Worm (Caenorhabditis elegans) whole organism, early embryonic: ENCODE results near the gene gldi-8.

Source experiments
- B0310.2 ChIP-seq: sonication (generic microtip); optimal IDR thresholded peaks from 2 replicates; lab custom pipeline; 2016; ENCODE audit warnings: mild to moderate bottlenecking, missing genetic modification characterization, missing compliant biosample characterization
- F13C5.2 ChIP-seq: sonication (generic microtip); optimal IDR thresholded peaks from 2 replicates; lab custom pipeline; 2017; ENCODE audit warnings: mild to moderate bottlenecking, missing genetic modification characterization, inconsistent platforms, missing compliant biosample characterization
- aly-1 ChIP-seq: sonication (generic microtip); optimal IDR thresholded peaks from 2 replicates; lab custom pipeline; 2016; ENCODE audit warnings: missing genetic modification characterization, missing compliant biosample characterization
- ama-1 ChIP-seq: fragments of 150-350 bp; optimal IDR thresholded peaks from 2 replicates; lab custom pipeline; 2014
- ceh-13 ChIP-seq: fragments of 200-800 bp; sonication (Bioruptor generic); optimal IDR thresholded peaks from 2 replicates; lab custom pipeline; 2018; ENCODE audit warnings: mild to moderate bottlenecking, missing genetic modification characterization, missing compliant biosample characterization
- ceh-36 ChIP-seq: sonication (generic microtip); optimal IDR thresholded peaks from 2 replicates; lab custom pipeline; 2016; ENCODE audit warnings: missing genetic modification characterization, inconsistent platforms, missing compliant biosample characterization
- ets-7 ChIP-seq: sonication (generic microtip); optimal IDR thresholded peaks from 2 replicates; lab custom pipeline; 2016; ENCODE audit warnings: missing genotype, missing genetic modification characterization, missing compliant biosample characterization
- flt-1 ChIP-seq: fragments of 200-800 bp; sonication (Bioruptor generic); IDR thresholded peaks from 2 replicates; pipeline ENCODE4 v1.3.6; 2022; ENCODE audit warnings: missing genetic modification characterization, missing compliant biosample characterization
- hmbx-1 ChIP-seq: sonication (generic microtip); optimal IDR thresholded peaks from 2 replicates; lab custom pipeline; 2016; ENCODE audit warnings: mild to moderate bottlenecking, missing genetic modification characterization, missing compliant biosample characterization
- hmg-4 ChIP-seq: fragments of 200-800 bp; sonication (Bioruptor generic); optimal IDR thresholded peaks from 2 replicates; lab custom pipeline; 2018; ENCODE audit warnings: mild to moderate bottlenecking, missing genetic modification characterization, missing compliant biosample characterization
- hnd-1 ChIP-seq: sonication (generic microtip); optimal IDR thresholded peaks from 2 replicates; lab custom pipeline; 2016; ENCODE audit warnings: missing genetic modification characterization, missing compliant biosample characterization
- pes-1 ChIP-seq: fragments of 200-800 bp; sonication (Bioruptor generic); IDR thresholded peaks from 2 replicates; pipeline ENCODE4 v1.3.6; 2022; ENCODE audit warnings: missing genetic modification reagents, missing genetic modification characterization, missing compliant biosample characterization
- scrt-1 ChIP-seq: fragments of 200-800 bp; sonication (Bioruptor generic); IDR thresholded peaks from 2 replicates; pipeline ENCODE4 v1.3.6; 2022; ENCODE audit warnings: missing genetic modification characterization, missing compliant biosample characterization
- sea-1 ChIP-seq: fragments of 200-800 bp; sonication (Bioruptor generic); conservative IDR thresholded peaks from 2 replicates; pipeline ENCODE4 v1.3.6; 2022; ENCODE audit warnings: missing genetic modification characterization, missing compliant biosample characterization
- tbx-11 ChIP-seq: fragments of 200-800 bp; sonication (Bioruptor generic); IDR thresholded peaks from 2 replicates; pipeline ENCODE4 v1.3.6; 2022; ENCODE audit warnings: missing genetic modification characterization, missing compliant biosample characterization
- tbx-37 ChIP-seq: fragments of 200-800 bp; sonication (Bioruptor generic); conservative IDR thresholded peaks from 2 replicates; pipeline ENCODE4 v1.3.6; 2022; ENCODE audit warnings: missing genetic modification reagents, missing genetic modification characterization, missing compliant biosample characterization
- tra-4 ChIP-seq: sonication (generic microtip); optimal IDR thresholded peaks from 2 replicates; lab custom pipeline; 2017; ENCODE audit warnings: missing genetic modification characterization, missing compliant biosample characterization

Gene gldi-8

DNA sequence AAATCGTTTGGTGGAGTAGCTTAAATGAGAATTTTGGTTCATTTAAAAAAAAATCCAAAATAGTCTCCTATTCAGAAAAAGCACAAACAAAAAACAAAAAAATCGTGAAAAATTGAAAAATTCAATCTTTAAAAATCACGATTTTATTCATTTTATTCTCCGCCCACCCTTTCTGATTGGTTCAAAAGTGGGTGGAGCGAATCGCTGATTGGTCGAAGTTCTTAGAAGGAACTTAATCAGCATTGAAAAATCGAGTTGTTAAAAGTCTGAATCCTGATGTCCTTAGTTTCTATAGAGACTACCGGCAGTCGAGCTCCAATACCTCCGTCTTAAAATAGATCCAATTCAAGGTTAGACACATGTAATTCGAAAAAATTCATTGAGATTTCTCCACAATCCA lies 29.7 kb downstream of the gldi-8 start:
- no peak for TF ChIP-seq hmg-4 (GFP tag; lab: Kevin White, UChicago)
- TF ChIP-seq sea-1 (GFP tag; lab: Robert Waterston, UW), result no peak
- no peak for TF ChIP-seq ceh-13 (GFP tag; lab: Kevin White, UChicago)
- no peak for TF ChIP-seq B0310.2 (tag; lab: Kevin White, UChicago)
- no peak for TF ChIP-seq tbx-11 (GFP tag; lab: Robert Waterston, UW)
- TF ChIP-seq ceh-36, result no peak
- TF ChIP-seq aly-1 (tag; lab: Kevin White, UChicago), result no peak
- TF ChIP-seq scrt-1, result no peak
- TF ChIP-seq hmbx-1 (tag; lab: Kevin White, UChicago), result no peak
- TF ChIP-seq ama-1 (lab: Kevin White, UChicago), result no peak
- TF ChIP-seq hnd-1 (tag; lab: Kevin White, UChicago), result no peak
- TF ChIP-seq pes-1 (GFP tag; lab: Robert Waterston, UW), result no peak
- TF ChIP-seq tra-4 (tag; lab: Kevin White, UChicago), result no peak
- no peak for TF ChIP-seq F13C5.2 (tag; lab: Kevin White, UChicago)
- no peak for TF ChIP-seq flt-1
- no peak for TF ChIP-seq tbx-37 (GFP tag; lab: Robert Waterston, UW)
- no peak for TF ChIP-seq ets-7 (tag; lab: Kevin White, UChicago)

- TF ChIP-seq tbx-37 (GFP tag; lab: Robert Waterston, UW), result no peak
- no peak for TF ChIP-seq sea-1 (GFP tag; lab: Robert Waterston, UW)
- TF ChIP-seq B0310.2 (tag; lab: Kevin White, UChicago), result no peak
- no peak for TF ChIP-seq aly-1 (tag; lab: Kevin White, UChicago)
- no peak for TF ChIP-seq hmg-4 (GFP tag; lab: Kevin White, UChicago)
- TF ChIP-seq ceh-36, result no peak
- TF ChIP-seq ceh-13 (GFP tag; lab: Kevin White, UChicago), result no peak
- no peak for TF ChIP-seq hnd-1 (tag; lab: Kevin White, UChicago)
- TF ChIP-seq scrt-1, result no peak
- no peak for TF ChIP-seq tbx-11 (GFP tag; lab: Robert Waterston, UW)
- TF ChIP-seq flt-1, result no peak
- TF ChIP-seq pes-1 (GFP tag; lab: Robert Waterston, UW), result no peak
- TF ChIP-seq tra-4 (tag; lab: Kevin White, UChicago), result no peak
- TF ChIP-seq F13C5.2 (tag; lab: Kevin White, UChicago), result no peak
- no peak for TF ChIP-seq hmbx-1 (tag; lab: Kevin White, UChicago)
- no peak for TF ChIP-seq ama-1 (lab: Kevin White, UChicago)
- no peak for TF ChIP-seq ets-7 (tag; lab: Kevin White, UChicago)
Observed at ce11 chrIII:12568962-12569361, 30.6 kb downstream of the gldi-8 start.

- no peak for TF ChIP-seq hnd-1 (tag; lab: Kevin White, UChicago)
- TF ChIP-seq ceh-36, result no peak
- TF ChIP-seq hmbx-1 (tag; lab: Kevin White, UChicago), result no peak
- TF ChIP-seq scrt-1, result no peak
- TF ChIP-seq ama-1 (lab: Kevin White, UChicago), result no peak
- no peak for TF ChIP-seq B0310.2 (tag; lab: Kevin White, UChicago)
- TF ChIP-seq aly-1 (tag; lab: Kevin White, UChicago), result no peak
- TF ChIP-seq tra-4 (tag; lab: Kevin White, UChicago), result no peak
- TF ChIP-seq flt-1, result no peak
- no peak for TF ChIP-seq hmg-4 (GFP tag; lab: Kevin White, UChicago)
- no peak for TF ChIP-seq F13C5.2 (tag; lab: Kevin White, UChicago)
- TF ChIP-seq tbx-11 (GFP tag; lab: Robert Waterston, UW), result no peak
Observed at ce11 chrIII:12568036-12568649, 31.4 kb downstream of the gldi-8 start.

DNA sequence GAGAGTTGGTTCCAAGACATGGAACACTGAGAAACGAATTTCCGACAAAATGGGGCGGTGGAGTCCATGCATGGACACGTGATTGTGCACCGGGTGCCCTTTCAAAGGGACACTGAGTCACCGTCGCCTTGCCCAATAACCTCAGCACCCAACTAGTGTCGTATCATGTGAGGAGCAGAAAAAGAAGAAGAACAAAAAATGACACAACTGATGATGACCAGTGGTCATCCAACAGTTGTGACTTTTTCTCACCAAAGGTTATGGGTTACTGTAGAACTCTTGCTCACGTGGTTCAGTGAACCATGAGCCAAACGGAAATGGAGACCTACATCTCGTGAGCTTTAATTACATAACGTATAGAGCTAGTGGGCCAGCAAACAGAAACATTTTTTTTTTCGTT lies 33.7 kb downstream of the gldi-8 start:
- no peak for TF ChIP-seq ceh-13 (GFP tag; lab: Kevin White, UChicago)
- no peak for TF ChIP-seq ama-1 (lab: Kevin White, UChicago)

ce11 chrIII:12562769-12563168 lies 36.8 kb downstream of the gldi-8 start:
- TF ChIP-seq tbx-37 (GFP tag; lab: Robert Waterston, UW), result no peak
- TF ChIP-seq hnd-1 (tag; lab: Kevin White, UChicago), result no peak

DNA sequence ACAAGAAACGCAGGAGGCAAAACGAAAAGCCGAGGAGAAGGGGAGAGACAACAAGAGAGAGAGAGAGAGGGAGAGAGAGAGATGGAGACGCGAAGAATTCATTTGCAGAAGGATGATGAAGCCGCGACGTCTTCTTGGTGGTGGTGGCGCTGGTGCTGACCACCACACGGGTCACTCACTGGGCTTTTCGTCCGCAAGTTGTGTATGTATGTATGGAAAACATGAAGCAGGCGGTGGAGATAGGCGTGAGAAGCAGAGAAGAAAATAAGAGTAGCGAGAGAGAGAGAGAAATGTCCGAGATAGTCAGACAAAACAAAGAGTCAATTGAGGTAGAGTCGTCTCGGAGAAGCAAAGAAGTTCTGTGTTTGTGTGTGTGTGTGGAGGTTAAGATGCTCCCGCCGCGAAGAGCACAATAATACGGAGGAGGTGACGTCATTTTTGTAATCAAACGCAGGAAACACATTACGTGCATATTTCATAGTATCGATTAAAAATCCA lies 41.4 kb downstream of the gldi-8 start:
- TF ChIP-seq ceh-13 (GFP tag; lab: Kevin White, UChicago) (no peak), tbx-37 (GFP tag; lab: Robert Waterston, UW) (no peak), aly-1 (tag; lab: Kevin White, UChicago) (peak; percentile 52), ama-1 (lab: Kevin White, UChicago) (no peak), ets-7 (tag; lab: Kevin White, UChicago) (no peak), sea-1 (GFP tag; lab: Robert Waterston, UW) (no peak), hmg-4 (GFP tag; lab: Kevin White, UChicago) (peak; percentile 12)

ce11 chrIII:12556104-12556503 lies 43.4 kb downstream of the gldi-8 start:
- TF ChIP-seq tra-4 (tag; lab: Kevin White, UChicago) (no peak), ceh-13 (GFP tag; lab: Kevin White, UChicago) (no peak)

DNA sequence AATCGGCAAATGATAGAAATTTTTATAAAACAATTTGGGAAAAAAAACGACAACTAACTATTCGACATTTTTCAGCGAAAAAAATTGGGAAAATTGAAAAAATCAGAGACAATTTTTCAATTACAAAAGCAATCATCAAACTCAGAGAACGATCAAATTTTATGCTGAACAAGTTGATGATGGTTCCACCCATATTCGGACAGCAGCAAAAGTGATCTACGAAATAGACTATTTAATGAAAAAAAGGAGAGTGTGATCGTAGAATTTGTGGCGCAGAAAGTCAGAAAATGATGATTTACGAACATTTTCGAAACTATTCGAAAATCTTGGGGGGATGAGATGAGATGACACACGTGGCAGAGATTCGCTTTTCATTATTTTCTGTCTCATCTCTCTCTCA lies 48.3 kb downstream of the gldi-8 start:
- TF ChIP-seq B0310.2 (tag; lab: Kevin White, UChicago), result no peak
- no peak for TF ChIP-seq pes-1 (GFP tag; lab: Robert Waterston, UW)
- TF ChIP-seq hmg-4 (GFP tag; lab: Kevin White, UChicago), result no peak
- no peak for TF ChIP-seq ceh-13 (GFP tag; lab: Kevin White, UChicago)
- no peak for TF ChIP-seq tbx-11 (GFP tag; lab: Robert Waterston, UW)
- TF ChIP-seq hmbx-1 (tag; lab: Kevin White, UChicago), result no peak
- no peak for TF ChIP-seq tra-4 (tag; lab: Kevin White, UChicago)
- no peak for TF ChIP-seq hnd-1 (tag; lab: Kevin White, UChicago)
- no peak for TF ChIP-seq ama-1 (lab: Kevin White, UChicago)
- no peak for TF ChIP-seq sea-1 (GFP tag; lab: Robert Waterston, UW)
- no peak for TF ChIP-seq flt-1
- TF ChIP-seq tbx-37 (GFP tag; lab: Robert Waterston, UW), result no peak
- TF ChIP-seq aly-1 (tag; lab: Kevin White, UChicago), result no peak
- TF ChIP-seq ceh-36, result no peak
- TF ChIP-seq F13C5.2 (tag; lab: Kevin White, UChicago), result no peak
- TF ChIP-seq scrt-1, result no peak
